Fruit fly (Drosophila melanogaster): Measurements from ENCODE around the gene Prp40.

Prp40 gene

DNA sequence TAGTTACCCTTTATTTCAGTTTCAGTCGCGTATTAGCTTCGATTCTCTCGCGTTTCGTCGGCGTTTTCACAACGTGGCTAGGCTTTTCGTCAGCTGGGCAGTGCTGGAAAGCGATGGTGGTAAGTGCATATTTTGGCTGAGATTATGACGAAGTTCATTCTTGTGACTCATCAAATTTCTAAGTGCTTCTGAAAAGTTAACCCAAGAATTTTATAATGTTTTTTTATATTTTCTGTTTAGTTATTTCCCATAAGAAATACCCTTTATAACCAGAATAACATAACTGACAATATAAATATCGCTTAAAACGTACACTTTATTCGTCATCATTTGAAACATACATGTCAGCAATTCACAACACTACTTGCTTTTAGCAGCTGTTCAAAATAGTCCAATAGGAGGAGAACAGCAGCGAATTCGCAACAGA lies 14.1 kb downstream of the Prp40 start, which contains the start of the genes CG17260 and SerRS (continued):
- TF ChIP-seq gcm (GFP tag; optimal IDR thresholded peaks at IDR 0.05) = peak; percentile 85
- peak; percentile 26 for TF ChIP-seq Hand (GFP tag; optimal IDR thresholded peaks at IDR 0.05)
- peak; percentile 84 for TF ChIP-seq org-1 (GFP tag; optimal IDR thresholded peaks at IDR 0.05)
- TF ChIP-seq Awh (GFP tag; IDR thresholded peaks at IDR 0.05) = peak; percentile 83
- peak; percentile 90 for TF ChIP-seq CG10366 (GFP tag; IDR thresholded peaks at IDR 0.05)
- TF ChIP-seq HLHmδ (GFP tag; optimal IDR thresholded peaks at IDR 0.05) = no peak
- TF ChIP-seq Rfx (GFP tag; IDR thresholded peaks at IDR 0.05) = peak; percentile 94
- TF ChIP-seq CG11085 (GFP tag; IDR thresholded peaks at IDR 0.05) = peak; percentile 92
- peak; percentile 73 for TF ChIP-seq gsb (GFP tag; IDR thresholded peaks at IDR 0.05)
- no peak for TF ChIP-seq usp (GFP tag; optimal IDR thresholded peaks at IDR 0.05)
- no peak for TF ChIP-seq Tbp (GFP tag; optimal IDR thresholded peaks at IDR 0.05)
- peak; percentile 95 for TF ChIP-seq CG12391 (tag; optimal IDR thresholded peaks at IDR 0.05)
- TF ChIP-seq Blimp-1 (GFP tag; optimal IDR thresholded peaks at IDR 0.05) = no peak
- no peak for TF ChIP-seq CG12769 (tag; optimal IDR thresholded peaks at IDR 0.05)
- peak; percentile 73 for TF ChIP-seq CG10431 (GFP tag; optimal IDR thresholded peaks at IDR 0.05)
- TF ChIP-seq zen (tag; optimal IDR thresholded peaks at IDR 0.05) = peak; percentile 89
- TF ChIP-seq zf30C (GFP tag; optimal IDR thresholded peaks at IDR 0.05) = no peak
- TF ChIP-seq CG17912 (GFP tag; optimal IDR thresholded peaks at IDR 0.05) = peak; percentile 33
- TF ChIP-seq az2 (GFP tag; optimal IDR thresholded peaks at IDR 0.05) = peak; percentile 92
- TF ChIP-seq CG10321 (GFP tag; IDR thresholded peaks at IDR 0.05) = 0 out of 2 replicates have a peak, but pooled peaks have one; percentile 33
- peak; percentile 78 for TF ChIP-seq CG1792 (GFP tag; optimal IDR thresholded peaks at IDR 0.05)
- TF ChIP-seq Fer2 (tag; optimal IDR thresholded peaks at IDR 0.05) = peak; percentile 90
- TF ChIP-seq stc (GFP tag; IDR thresholded peaks at IDR 0.05) = peak; percentile 86
- peak; percentile 98 for TF ChIP-seq CG2120 (GFP tag; optimal IDR thresholded peaks at IDR 0.05)
- peak; percentile 88 for TF ChIP-seq CG16863 (GFP tag; optimal IDR thresholded peaks at IDR 0.05)
- peak; percentile 93 for TF ChIP-seq ranshi (GFP tag; IDR thresholded peaks at IDR 0.05)
- TF ChIP-seq Taf1 (GFP tag; IDR thresholded peaks at IDR 0.05) = peak; percentile 82
- peak; percentile 94 for TF ChIP-seq tgo (GFP tag; IDR thresholded peaks at IDR 0.05)
- no peak for TF ChIP-seq Kr (GFP tag; optimal IDR thresholded peaks at IDR 0.05)
- peak; percentile 94 for TF ChIP-seq Hr3 (GFP tag; optimal IDR thresholded peaks at IDR 0.05)
- TF ChIP-seq CG16779 (GFP tag; IDR thresholded peaks at IDR 0.05) = peak; percentile 56; the same call in 1 of the 2 replicates
- peak; percentile 91 for TF ChIP-seq zfh1 (GFP tag; IDR thresholded peaks at IDR 0.05)
- TF ChIP-seq Sry-β (GFP tag; optimal IDR thresholded peaks at IDR 0.05) = peak; percentile 42
- TF ChIP-seq CG1647 (GFP tag; optimal IDR thresholded peaks at IDR 0.05) = peak; percentile 89
- TF ChIP-seq CG13894 (tag; optimal IDR thresholded peaks at IDR 0.05) = peak; percentile 82
- TF ChIP-seq crol (GFP tag; IDR thresholded peaks at IDR 0.05) = no peak; the same call in 1 of the 2 replicates
- peak; percentile 97 for TF ChIP-seq CG10267 (tag; optimal IDR thresholded peaks at IDR 0.05)
- peak; percentile 94 for TF ChIP-seq CG32532 (GFP tag; IDR thresholded peaks at IDR 0.05)
- TF ChIP-seq CG12659 (GFP tag; optimal IDR thresholded peaks at IDR 0.05) = peak; percentile 93
- peak; percentile 92 for TF ChIP-seq fu2 (GFP tag; optimal IDR thresholded peaks at IDR 0.05)
- peak; percentile 67 for TF ChIP-seq Scr (GFP tag; IDR thresholded peaks at IDR 0.05; ENCODE audit: partially characterized antibody)
- peak; percentile 80 for TF ChIP-seq CG11695 (GFP tag; IDR thresholded peaks at IDR 0.05)
- TF ChIP-seq CG13123 (GFP tag; optimal IDR thresholded peaks at IDR 0.05) = peak; percentile 85
- TF ChIP-seq Lhr (GFP tag; optimal IDR thresholded peaks at IDR 0.05) = no peak
- no peak for TF ChIP-seq CG42726 (GFP tag; IDR thresholded peaks at IDR 0.05; ENCODE audit: partially characterized antibody)
- TF ChIP-seq shn (GFP tag; optimal IDR thresholded peaks at IDR 0.05) = peak; percentile 93
- peak; percentile 80 for TF ChIP-seq CG9876 (GFP tag; optimal IDR thresholded peaks at IDR 0.05)
- TF ChIP-seq CG8290 (GFP tag; optimal IDR thresholded peaks at IDR 0.05) = peak; percentile 88
- TF ChIP-seq CG8290 (tag; optimal IDR thresholded peaks at IDR 0.05) = peak; percentile 74 to 77
- TF ChIP-seq pum (GFP tag; optimal IDR thresholded peaks at IDR 0.05) = peak; percentile 97
- peak; percentile 94 for TF ChIP-seq unpg (GFP tag; optimal IDR thresholded peaks at IDR 0.05)
- peak; percentile 86 for TF ChIP-seq H2.0 (GFP tag; IDR thresholded peaks at IDR 0.05)
